Worm (Caenorhabditis elegans) whole organism, mixed stage, embryonic: ENCODE measurements around the gene hgrs-1.

Source experiments
- nhr-76 ChIP-seq: sonication (generic microtip); optimal IDR thresholded peaks from 2 replicates; lab custom pipeline; 2017; ENCODE audit warnings: missing biosample characterization, missing genetic modification characterization
- snpc-4 ChIP-seq: fragments of 150-350 bp; optimal IDR thresholded peaks from 2 replicates; lab custom pipeline; 2014; ENCODE audit warnings: missing biosample characterization, missing genetic modification characterization

ce11 chrIV:8252856-8253255, 47.0 kb upstream of the hgrs-1 start:
- peak; percentile 49 for TF ChIP-seq nhr-76
- no peak for TF ChIP-seq snpc-4 (tag; lab: Kevin White, UChicago)
